Worm (Caenorhabditis elegans) whole organism, early embryonic: Measurements from ENCODE around the gene C14C10.2.

Experiments used
- F13C5.2 ChIP-seq: sonication (generic microtip); optimal IDR thresholded peaks from 2 replicates; lab custom pipeline; 2017; ENCODE audit warnings: mild to moderate bottlenecking, missing genetic modification characterization, inconsistent platforms, missing compliant biosample characterization
- ama-1 ChIP-seq: fragments of 150-350 bp; optimal IDR thresholded peaks from 2 replicates; lab custom pipeline; 2014
- scrt-1 ChIP-seq: fragments of 200-800 bp; sonication (Bioruptor generic); IDR thresholded peaks from 2 replicates; pipeline ENCODE4 v1.3.6; 2022; ENCODE audit warnings: missing genetic modification characterization, missing compliant biosample characterization

ce11 chrV:12609526-12609925 is 17.2 kb upstream of the C14C10.2 start, which contains the start of gene ZC116.1:
- TF ChIP-seq F13C5.2 (tag; lab: Kevin White, UChicago) = no peak
- TF ChIP-seq ama-1 (lab: Kevin White, UChicago) = no peak
- no peak for TF ChIP-seq scrt-1 (GFP tag; lab: Robert Waterston, UW)
